Fruit fly (Drosophila melanogaster): ENCODE data around the gene tal-1A.

Gene tal-1A

dm6 chr3R:13837807-13838206 lies 24.9 kb downstream of the tal-1A start, which contains the start of gene Nsf2 (continued):
- TF ChIP-seq CG34422 (GFP tag; IDR thresholded peaks at IDR 0.05) (peak; percentile 73; the same call in 2 of the 3 replicates), Xrp1 (GFP tag; IDR thresholded peaks at IDR 0.05) (no peak), CG12104 (GFP tag; optimal IDR thresholded peaks at IDR 0.05) (no peak), CG16813 (GFP tag; IDR thresholded peaks at IDR 0.05; ENCODE audit: partially characterized antibody) (peak; percentile 32; the same call in 1 of the 3 replicates), CG4820 (GFP tag; optimal IDR thresholded peaks at IDR 0.05) (no peak), klu (GFP tag; IDR thresholded peaks at IDR 0.05) (no peak), Hr3 (GFP tag; optimal IDR thresholded peaks at IDR 0.05) (no peak), Mrtf (GFP tag; IDR thresholded peaks at IDR 0.05) (no peak), jigr1 (GFP tag; IDR thresholded peaks at IDR 0.05) (no peak), Lpt (GFP tag; optimal IDR thresholded peaks at IDR 0.05) (no peak), lilli (GFP tag; optimal IDR thresholded peaks at IDR 0.05) (no peak), CG3995 (GFP tag; optimal IDR thresholded peaks at IDR 0.05) (no peak), CG3847 (GFP tag; IDR thresholded peaks at IDR 0.05) (no peak), CG15601 (tag; optimal IDR thresholded peaks at IDR 0.05) (peak; percentile 12), CG30431 (GFP tag; optimal IDR thresholded peaks at IDR 0.05) (no peak), CG34376 (GFP tag; optimal IDR thresholded peaks at IDR 0.05) (peak; percentile 9), sd (tag; optimal IDR thresholded peaks at IDR 0.05) (no peak), CG10959 (GFP tag; IDR thresholded peaks at IDR 0.05) (no peak), ranshi (GFP tag; IDR thresholded peaks at IDR 0.05) (no peak), Elba2 (GFP tag; optimal IDR thresholded peaks at IDR 0.05) (no peak), CG18599 (GFP tag; optimal IDR thresholded peaks at IDR 0.05) (no peak), row (GFP tag; IDR thresholded peaks at IDR 0.05) (peak; percentile 64), org-1 (GFP tag; optimal IDR thresholded peaks at IDR 0.05) (no peak), Spps (tag; optimal IDR thresholded peaks at IDR 0.05) (no peak), Ravus (GFP tag; IDR thresholded peaks at IDR 0.05) (no peak), CG17829 (tag; optimal IDR thresholded peaks at IDR 0.05) (peak; percentile 35), CG17361 (GFP tag; IDR thresholded peaks at IDR 0.05) (peak; percentile 28; the same call in 1 of the 3 replicates), CG8290 (GFP tag; optimal IDR thresholded peaks at IDR 0.05) (no peak), CG8290 (tag; optimal IDR thresholded peaks at IDR 0.05) (peak in 1 of 2 experiments; percentile 72), lbe (GFP tag; optimal IDR thresholded peaks at IDR 0.05) (no peak), CG7357 (GFP tag; IDR thresholded peaks at IDR 0.05) (no peak), CG9876 (GFP tag; optimal IDR thresholded peaks at IDR 0.05) (no peak), pum (GFP tag; optimal IDR thresholded peaks at IDR 0.05) (no peak), E2f1 (GFP tag; IDR thresholded peaks at IDR 0.05) (no peak), CG30403 (GFP tag; optimal IDR thresholded peaks at IDR 0.05) (no peak), bowl (GFP tag; IDR thresholded peaks at IDR 0.05) (no peak), CG12744 (GFP tag; optimal IDR thresholded peaks at IDR 0.05) (no peak), Hmr (GFP tag; optimal IDR thresholded peaks at IDR 0.05) (peak; percentile 20), tin (GFP tag; optimal IDR thresholded peaks at IDR 0.05) (no peak), maf-S (GFP tag; optimal IDR thresholded peaks at IDR 0.05) (no peak), C15 (GFP tag; IDR thresholded peaks at IDR 0.05) (no peak), TFAM (GFP tag; optimal IDR thresholded peaks at IDR 0.05) (no peak), ap (GFP tag; IDR thresholded peaks at IDR 0.05) (no peak), CG7556 (GFP tag; optimal IDR thresholded peaks at IDR 0.05) (no peak), Hmx (GFP tag; optimal IDR thresholded peaks at IDR 0.05) (no peak), bsh (GFP tag; optimal IDR thresholded peaks at IDR 0.05) (no peak), sima (GFP tag; optimal IDR thresholded peaks at IDR 0.05) (no peak), CG1233 (GFP tag; optimal IDR thresholded peaks at IDR 0.05) (no peak), hb (GFP tag; IDR thresholded peaks at IDR 0.05; ENCODE audit: partially characterized antibody) (no peak), cato (GFP tag; optimal IDR thresholded peaks at IDR 0.05; ENCODE audit: borderline replicate concordance) (no peak), CG6689 (GFP tag; IDR thresholded peaks at IDR 0.05) (no peak), sug (tag; optimal IDR thresholded peaks at IDR 0.05) (no peak), CG11398 (GFP tag; optimal IDR thresholded peaks at IDR 0.05) (no peak), Ptx1 (GFP tag; IDR thresholded peaks at IDR 0.05) (no peak)

Data from whole organism, embryonic.